Worm (Caenorhabditis elegans) whole organism, L4 larva: ENCODE results near the gene ZK1290.7.

Source experiments
- ama-1 ChIP-seq: fragments of 150-350 bp; optimal IDR thresholded peaks from 2 replicates; lab custom pipeline; 2014; ENCODE audit warnings: inconsistent platforms, mixed read lengths
- mdl-1 ChIP-seq, 2 experiments: fragments of 150-350 bp in 1 of 2; sonication (generic microtip) in 1 of 2; optimal IDR thresholded peaks; 2 replicates each; lab custom pipeline; 2014 to 2017; ENCODE audit warnings: missing biosample characterization in 2 of 2, missing genetic modification characterization in 2 of 2
- nhr-10 ChIP-seq: fragments of 150-350 bp; optimal IDR thresholded peaks from 2 replicates; lab custom pipeline; 2014; ENCODE audit warnings: missing biosample characterization, missing genetic modification characterization

ce11 chrII:7499390-7499789 lies 26.0 kb downstream of the ZK1290.7 start, which contains the start of gene srab-14:
- TF ChIP-seq nhr-10 (tag; lab: Kevin White, UChicago) (no peak), mdl-1 (tag; optimal IDR thresholded peaks at IDR 0.05; lab: Kevin White, UChicago) (no peak), ama-1 (lab: Kevin White, UChicago) (no peak)
